Worm (Caenorhabditis elegans): ENCODE data around the gene F52B11.2.

F52B11.2 gene

ce11 chrIV:14070992-14071289 lies 12.4 kb upstream of the F52B11.2 start (continued):
- TF ChIP-seq him-1 (tag; optimal IDR thresholded peaks at IDR 0.05) (peak; percentile 28), cebp-1 (GFP tag; IDR thresholded peaks at IDR 0.05) (no peak), cebp-1 (tag; optimal IDR thresholded peaks at IDR 0.05) (no peak), lin-26 (GFP tag; IDR thresholded peaks at IDR 0.05) (no peak), ceh-27 (GFP tag; optimal IDR thresholded peaks at IDR 0.05) (peak; percentile 33), lin-40 (tag; optimal IDR thresholded peaks at IDR 0.05) (peak; percentile 70), madf-6 (GFP tag; IDR thresholded peaks at IDR 0.05) (peak; percentile 89), mxl-1 (tag; optimal IDR thresholded peaks at IDR 0.05) (no peak), xnd-1 (tag; optimal IDR thresholded peaks at IDR 0.05) (peak; percentile 53), nhr-90 (tag; optimal IDR thresholded peaks at IDR 0.05) (no peak), madf-10 (tag; optimal IDR thresholded peaks at IDR 0.05) (peak; percentile 12), repo-1 (tag; optimal IDR thresholded peaks at IDR 0.05) (no peak), lin-54 (GFP tag; optimal IDR thresholded peaks at IDR 0.05) (peak; percentile 87), F57A8.1 (GFP tag; optimal IDR thresholded peaks at IDR 0.05) (no peak), unc-62 (GFP tag; optimal IDR thresholded peaks at IDR 0.05) (no peak), F57C9.4 (tag; optimal IDR thresholded peaks at IDR 0.05) (no peak), akir-1 (GFP tag; optimal IDR thresholded peaks at IDR 0.05) (no peak), atf-7 (tag; optimal IDR thresholded peaks at IDR 0.05) (no peak), C06A6.2 (GFP tag; conservative IDR thresholded peaks at IDR 0.05) (no peak), ztf-3 (GFP tag; optimal IDR thresholded peaks at IDR 0.05) (no peak), egl-44 (GFP tag; IDR thresholded peaks at IDR 0.05) (no peak), lin-35 (GFP tag; optimal IDR thresholded peaks at IDR 0.05) (peak in 2 of 3 experiments; percentile 5 to 73), K11D2.4 (GFP tag; IDR thresholded peaks at IDR 0.05) (no peak), Y53F4B.3 (GFP tag; IDR thresholded peaks at IDR 0.05) (no peak; the same call in 1 of the 2 replicates), hmg-1.2 (GFP tag; IDR thresholded peaks at IDR 0.05) (peak; percentile 71), Y67H2A.10 (GFP tag; conservative IDR thresholded peaks at IDR 0.05) (peak; percentile 16; the same call in 1 of the 2 replicates), ceh-79 (tag; optimal IDR thresholded peaks at IDR 0.05) (no peak), B0019.2 (GFP tag; conservative IDR thresholded peaks at IDR 0.05) (peak; percentile 60), egrh-3 (GFP tag; IDR thresholded peaks at IDR 0.05) (no peak), rec-8 (tag; optimal IDR thresholded peaks at IDR 0.05) (no peak), F55B11.4 (tag; optimal IDR thresholded peaks at IDR 0.05; ENCODE audit: borderline replicate concordance, insufficient read depth) (no peak), F49E8.2 (tag; optimal IDR thresholded peaks at IDR 0.05; ENCODE audit: insufficient read depth) (peak; percentile 81), efl-1 (GFP tag; optimal IDR thresholded peaks at IDR 0.05) (peak; percentile 79), ets-4 (GFP tag; optimal IDR thresholded peaks at IDR 0.05) (no peak), dpff-1 (tag; optimal IDR thresholded peaks at IDR 0.05) (no peak), ztf-18 (tag; optimal IDR thresholded peaks at IDR 0.05) (peak; percentile 25), tbx-9 (tag; optimal IDR thresholded peaks at IDR 0.05; ENCODE audit: borderline replicate concordance) (no peak), snpc-4 (GFP tag; optimal IDR thresholded peaks at IDR 0.05) (peak; percentile 89), snpc-4 (tag; optimal IDR thresholded peaks at IDR 0.05) (peak; percentile 74 to 95 (median 92)), F52B5.7 (tag; optimal IDR thresholded peaks at IDR 0.05) (no peak), ceh-40 (GFP tag; IDR thresholded peaks at IDR 0.05) (no peak), T07F8.4 (tag; optimal IDR thresholded peaks at IDR 0.05) (no peak), F37B4.10 (GFP tag; IDR thresholded peaks at IDR 0.05) (no peak), snpc-1.3 (tag; optimal IDR thresholded peaks at IDR 0.05; ENCODE audit: insufficient read depth) (peak; percentile 58), die-1 (tag; optimal IDR thresholded peaks at IDR 0.05) (no peak), snpc-3.4 (tag; optimal IDR thresholded peaks at IDR 0.05) (peak; percentile 85), sdz-38 (tag; optimal IDR thresholded peaks at IDR 0.05) (no peak), dox-1 (GFP tag; IDR thresholded peaks at IDR 0.05) (peak; percentile 95), bed-2 (GFP tag; IDR thresholded peaks at IDR 0.05) (no peak), lag-1 (GFP tag; IDR thresholded peaks at IDR 0.05) (no peak)

Measured in whole organism, young adult.